Fruit fly (Drosophila melanogaster) whole organism, pupa: ENCODE measurements around the gene TwdlT.

Source experiments
- CG12605 ChIP-seq: fragments of 200-800 bp; sonication (Bioruptor generic); IDR thresholded peaks from 2 replicates; pipeline ENCODE4 v1.3.6; 2022; ENCODE audit warnings: missing biosample characterization, missing genetic modification characterization
- CG14655 ChIP-seq: fragments of 200-800 bp; sonication (Bioruptor generic); optimal IDR thresholded peaks from 3 replicates; lab custom pipeline; 2017; ENCODE audit warnings: mild to moderate bottlenecking, missing biosample characterization, missing genetic modification reagents, missing genetic modification characterization
- CG17806 ChIP-seq: fragments of 200-800 bp; sonication (Bioruptor generic); optimal IDR thresholded peaks from 2 replicates; lab custom pipeline; 2018; ENCODE audit warnings: missing biosample characterization, mild to moderate bottlenecking, missing genetic modification characterization, moderate library complexity
- CG4496 ChIP-seq: fragments of 200-800 bp; sonication (Bioruptor generic); IDR thresholded peaks from 3 replicates; pipeline ENCODE4 v1.3.6; 2022; ENCODE audit warnings: missing biosample characterization, missing genetic modification characterization
- CG8159 ChIP-seq: fragments of 200-800 bp; sonication (Bioruptor generic); optimal IDR thresholded peaks from 3 replicates; lab custom pipeline; 2018; ENCODE audit warnings: missing biosample characterization, mild to moderate bottlenecking, missing genetic modification characterization, moderate library complexity
- CG8301 ChIP-seq: fragments of 200-800 bp; sonication (Bioruptor generic); optimal IDR thresholded peaks from 2 replicates; lab custom pipeline; 2018; ENCODE audit warnings: missing biosample characterization, mild to moderate bottlenecking, missing genetic modification characterization
- EcR ChIP-seq: fragments of 200-800 bp; sonication (Bioruptor generic); optimal IDR thresholded peaks from 3 replicates; lab custom pipeline; 2019; ENCODE audit warnings: missing biosample characterization, missing genetic modification characterization, mild to moderate bottlenecking, moderate library complexity, missing genetic modification reagents
- Ets98B ChIP-seq: fragments of 200-800 bp; sonication (Bioruptor generic); IDR thresholded peaks from 2 replicates; pipeline ENCODE4 v1.3.6; 2022; ENCODE audit warnings: missing biosample characterization, missing genetic modification characterization
- Pif1A ChIP-seq: fragments of 200-800 bp; sonication (Bioruptor generic); optimal IDR thresholded peaks from 3 replicates; lab custom pipeline; 2016; ENCODE audit warnings: missing biosample characterization, missing genetic modification characterization
- fd96Ca ChIP-seq: fragments of 200-800 bp; sonication (Bioruptor generic); IDR thresholded peaks from 3 replicates; pipeline ENCODE4 v1.3.6; 2022; ENCODE audit warnings: missing biosample characterization, missing genetic modification characterization
- gl ChIP-seq: fragments of 200-800 bp; sonication (Bioruptor generic); optimal IDR thresholded peaks from 2 replicates; lab custom pipeline; 2018; ENCODE audit warnings: missing biosample characterization, mild to moderate bottlenecking, missing genetic modification characterization

dm6 chr3R:27033935-27034334 is 15.1 kb upstream of the TwdlT start:
- TF ChIP-seq CG12605 (GFP tag; lab: Robert Waterston, UW) (no peak), gl (no peak), CG17806 (no peak), EcR (GFP tag; lab: Kevin White, UChicago) (no peak), CG4496 (GFP tag; lab: Robert Waterston, UW) (0 out of 3 replicates have a peak, but pooled peaks have one; percentile 17), fd96Ca (no peak), CG8301 (tag; lab: Kevin White, UChicago) (peak; percentile 55), Ets98B (GFP tag; lab: Robert Waterston, UW) (0 out of 2 replicates have a peak, but pooled peaks have one; percentile 22), CG8159 (no peak), Pif1A (no peak), CG14655 (GFP tag; lab: Kevin White, UChicago) (peak; percentile 50)
